Fruit fly (Drosophila melanogaster): Measurements from ENCODE around the gene CG32376.

dm6 chr3L:7590898-7591297, 48.6 kb upstream of the CG32376 start, which contains the start of gene t-Grip84:
- TF ChIP-seq CG8478 (optimal IDR thresholded peaks at IDR 0.05), result no peak
- no peak for TF ChIP-seq psq (optimal IDR thresholded peaks at IDR 0.05)
- TF ChIP-seq EcR (GFP tag; optimal IDR thresholded peaks at IDR 0.05), result no peak
- TF ChIP-seq pan (optimal IDR thresholded peaks at IDR 0.05), result no peak
- no peak for TF ChIP-seq usp (GFP tag; optimal IDR thresholded peaks at IDR 0.05)
- no peak for TF ChIP-seq Dll (optimal IDR thresholded peaks at IDR 0.05)

Data from whole organism.